Worm (Caenorhabditis elegans): Measurements from ENCODE around the gene npr-5.

The npr-5 gene

DNA sequence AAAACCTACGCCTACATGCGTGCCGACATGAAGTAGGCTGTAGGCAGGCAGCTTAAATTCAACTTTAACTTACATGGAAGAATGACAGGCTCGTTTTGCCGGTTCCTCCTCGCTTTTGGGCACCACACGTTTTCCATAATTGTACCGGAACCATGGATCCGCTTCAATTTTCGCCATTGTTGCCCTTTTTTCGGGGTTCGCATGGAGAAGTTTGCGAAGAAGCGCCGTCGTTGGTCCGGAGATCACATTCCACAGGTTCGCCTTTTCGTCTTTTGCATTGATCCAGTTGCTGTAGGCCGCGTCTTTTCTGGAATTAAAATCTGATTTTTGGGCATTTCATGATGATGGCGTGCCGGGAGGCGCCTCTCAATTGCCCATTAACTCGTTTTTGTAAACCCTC lies 44.5 kb downstream of the npr-5 start:
- TF ChIP-seq nfya-1 (tag; optimal IDR thresholded peaks at IDR 0.05): no peak
- TF ChIP-seq nhr-232 (tag; optimal IDR thresholded peaks at IDR 0.05): no peak
- no peak for TF ChIP-seq ztf-16 (tag; optimal IDR thresholded peaks at IDR 0.05)
- no peak for TF ChIP-seq hlh-6 (tag; optimal IDR thresholded peaks at IDR 0.05)
- no peak for TF ChIP-seq sdc-2 (tag; optimal IDR thresholded peaks at IDR 0.05)
- TF ChIP-seq pqm-1 (tag; optimal IDR thresholded peaks at IDR 0.05): no peak
- no peak for TF ChIP-seq pros-1 (tag; optimal IDR thresholded peaks at IDR 0.05)
- TF ChIP-seq K09A11.1 (tag; optimal IDR thresholded peaks at IDR 0.05; ENCODE audit: insufficient read depth): no peak
- TF ChIP-seq ref-2 (tag; optimal IDR thresholded peaks at IDR 0.05): no peak
- no peak for TF ChIP-seq ceh-34 (tag; optimal IDR thresholded peaks at IDR 0.05)
- no peak for TF ChIP-seq mec-3 (tag; optimal IDR thresholded peaks at IDR 0.05; ENCODE audit: borderline replicate concordance)
- TF ChIP-seq nhr-11 (tag; optimal IDR thresholded peaks at IDR 0.05): no peak

DNA sequence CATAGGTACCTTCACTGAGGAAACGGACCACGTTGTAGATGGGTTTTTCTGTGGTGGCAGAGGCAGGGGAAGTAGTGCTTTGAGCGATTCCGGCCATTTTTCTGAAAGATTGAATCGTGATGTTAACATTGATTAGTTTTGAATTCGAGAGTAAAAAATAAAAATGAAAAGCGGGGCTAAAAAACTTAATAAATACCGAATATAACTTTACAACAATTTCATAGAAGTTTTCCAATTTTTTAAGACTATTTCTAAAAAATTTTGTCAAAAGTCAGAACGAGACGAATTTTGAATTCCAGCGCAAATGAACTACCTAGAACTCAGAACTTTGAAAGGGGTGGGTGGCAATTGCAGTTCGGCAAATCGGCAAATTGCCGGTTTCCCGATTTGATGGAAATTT lies 46.9 kb downstream of the npr-5 start, which contains the start of gene kin-33:
TSS of gene kin-33 (minus strand) at position 101 of the 400 bp plus-strand sequence.
- TF ChIP-seq syd-9 (tag; optimal IDR thresholded peaks at IDR 0.05) (no peak), ceh-19 (GFP tag; optimal IDR thresholded peaks at IDR 0.05) (no peak), fkh-10 (GFP tag; optimal IDR thresholded peaks at IDR 0.05) (no peak)
